Worm (Caenorhabditis elegans) whole organism, L4/young adult: ENCODE results near the gene zipt-9.

ENCODE experiments used
- W03F9.2 ChIP-seq: fragments of 150-350 bp; optimal IDR thresholded peaks from 2 replicates; lab custom pipeline; 2014; ENCODE audit warnings: missing biosample characterization, missing genetic modification characterization
- dao-5 ChIP-seq: sonication (generic microtip); optimal IDR thresholded peaks from 2 replicates; lab custom pipeline; 2016; ENCODE audit warnings: missing genotype, missing genetic modification characterization, moderate library complexity, missing compliant biosample characterization
- him-1 ChIP-seq: sonication (generic microtip); optimal IDR thresholded peaks from 2 replicates; lab custom pipeline; 2016; ENCODE audit warnings: missing genotype, missing genetic modification reagents, missing genetic modification characterization, missing compliant biosample characterization

Gene zipt-9

ce11 chrV:13671911-13672639 is 43.0 kb downstream of the zipt-9 start, which contains the start of the genes mip-2 and F58G11.4:
TSS of gene mip-2 (minus strand) at chrV:13671958.
TSS of gene F58G11.4 (plus strand) at chrV:13672589.
- TF ChIP-seq dao-5 (tag; lab: Kevin White, UChicago) (no peak), him-1 (no peak), W03F9.2 (tag; lab: Kevin White, UChicago) (no peak)

- TF ChIP-seq him-1 (no peak), W03F9.2 (tag; lab: Kevin White, UChicago) (no peak)
These were observed 45.9 kb downstream of the zipt-9 start for ce11 chrV:13669170-13669569.

ce11 chrV:13668337-13668736 is 46.7 kb downstream of the zipt-9 start:
- TF ChIP-seq dao-5 (tag; lab: Kevin White, UChicago) (no peak), W03F9.2 (tag; lab: Kevin White, UChicago) (no peak), him-1 (no peak)

ce11 chrV:13666460-13666859 is 48.6 kb downstream of the zipt-9 start:
- TF ChIP-seq W03F9.2 (tag; lab: Kevin White, UChicago), result no peak
- TF ChIP-seq him-1, result no peak
- TF ChIP-seq dao-5 (tag; lab: Kevin White, UChicago), result no peak

ce11 chrV:13665089-13665488 is 50.0 kb downstream of the zipt-9 start, which contains the start of gene rde-12:
TSS of gene rde-12 (plus strand) at chrV:13665389.
- no peak for TF ChIP-seq dao-5 (tag; lab: Kevin White, UChicago)
- no peak for TF ChIP-seq W03F9.2 (tag; lab: Kevin White, UChicago)
- no peak for TF ChIP-seq him-1

ce11 chrV:13664340-13664916 is 50.6 kb downstream of the zipt-9 start:
- TF ChIP-seq him-1 (no peak), W03F9.2 (tag; lab: Kevin White, UChicago) (no peak), dao-5 (tag; lab: Kevin White, UChicago) (no peak)
